Worm (Caenorhabditis elegans) whole organism, L4/young adult: ENCODE results near the gene hpl-2.
"Not testable (repeated sequence)": the region's sequence is repeated elsewhere in the genome, so short reads cannot be mapped to it uniquely, and the experiment has no call there.

Experiments used
- W03F9.2 ChIP-seq: fragments of 150-350 bp; optimal IDR thresholded peaks from 2 replicates; lab custom pipeline; 2014; ENCODE audit warnings: missing biosample characterization, missing genetic modification characterization
- dao-5 ChIP-seq: sonication (generic microtip); optimal IDR thresholded peaks from 2 replicates; lab custom pipeline; 2016; ENCODE audit warnings: missing genotype, missing genetic modification characterization, moderate library complexity, missing compliant biosample characterization
- him-1 ChIP-seq: sonication (generic microtip); optimal IDR thresholded peaks from 2 replicates; lab custom pipeline; 2016; ENCODE audit warnings: missing genotype, missing genetic modification reagents, missing genetic modification characterization, missing compliant biosample characterization

The hpl-2 gene

ce11 chrIII:10755480-10756066 lies at the start of gene hpl-2:
hpl-2 (minus strand) TSS chrIII:10755530.
- TF ChIP-seq dao-5 (no peak), him-1 (tag; lab: Kevin White, UChicago) (no peak), W03F9.2 (tag; lab: Kevin White, UChicago) (no peak)

DNA sequence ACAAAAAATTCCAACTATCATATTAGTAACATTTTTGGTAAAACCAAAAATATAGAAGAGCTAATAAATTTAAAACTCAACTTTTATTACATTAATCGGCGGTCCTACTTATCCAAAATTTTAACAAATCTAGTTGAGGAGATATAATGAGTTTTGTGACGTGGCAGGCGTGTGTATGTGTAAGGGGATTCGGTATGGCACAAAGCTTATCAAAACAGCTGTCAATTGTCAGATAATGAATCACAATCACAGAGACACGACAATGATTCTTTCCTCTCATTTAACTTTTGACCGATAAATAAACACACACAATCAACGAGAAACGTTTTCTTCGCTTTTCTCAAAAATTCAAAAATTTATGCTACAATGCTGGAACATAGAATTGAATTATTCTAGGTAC lies 46.7 kb upstream of the hpl-2 start, which contains the start of gene K11D9.3:
TSS of gene K11D9.3 (minus strand) at position 181 of the 400 bp plus-strand sequence.
- TF ChIP-seq dao-5 = no peak
- no peak for TF ChIP-seq him-1 (tag; lab: Kevin White, UChicago)
- no peak for TF ChIP-seq W03F9.2 (tag; lab: Kevin White, UChicago)

- TF ChIP-seq dao-5 (no peak), him-1 (tag; lab: Kevin White, UChicago) (no peak)
Measured at ce11 chrIII:10794049-10794448, 38.7 kb upstream of the hpl-2 start, which contains the start of gene clec-163. clec-163 (plus strand) TSS chrIII:10794349.

DNA sequence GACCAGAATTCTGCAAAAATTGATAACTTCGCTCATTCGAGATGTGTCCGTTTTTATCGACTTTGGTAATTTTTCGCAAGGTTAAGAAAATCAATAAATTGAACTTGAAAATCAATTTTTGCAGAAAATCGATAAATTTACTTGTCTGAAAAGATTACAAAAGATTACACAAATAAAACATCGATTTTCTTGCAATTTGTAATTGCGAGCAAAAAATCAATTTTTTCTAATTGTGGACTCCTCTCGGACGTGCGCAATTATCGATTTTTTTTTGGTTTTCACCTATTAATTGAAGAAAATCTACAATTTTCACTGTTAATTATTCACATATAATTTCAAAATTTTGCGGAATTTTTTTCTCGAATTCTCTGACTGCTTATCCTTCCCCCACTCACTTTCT lies 35.9 kb upstream of the hpl-2 start:
- TF ChIP-seq W03F9.2 (tag; lab: Kevin White, UChicago) (no peak), dao-5 (no peak), him-1 (tag; lab: Kevin White, UChicago) (no peak)

- TF ChIP-seq dao-5 = no peak
- no peak for TF ChIP-seq W03F9.2 (tag; lab: Kevin White, UChicago)
- no peak for TF ChIP-seq him-1 (tag; lab: Kevin White, UChicago)
Measured at ce11 chrIII:10783052-10783451, 27.7 kb upstream of the hpl-2 start.

DNA sequence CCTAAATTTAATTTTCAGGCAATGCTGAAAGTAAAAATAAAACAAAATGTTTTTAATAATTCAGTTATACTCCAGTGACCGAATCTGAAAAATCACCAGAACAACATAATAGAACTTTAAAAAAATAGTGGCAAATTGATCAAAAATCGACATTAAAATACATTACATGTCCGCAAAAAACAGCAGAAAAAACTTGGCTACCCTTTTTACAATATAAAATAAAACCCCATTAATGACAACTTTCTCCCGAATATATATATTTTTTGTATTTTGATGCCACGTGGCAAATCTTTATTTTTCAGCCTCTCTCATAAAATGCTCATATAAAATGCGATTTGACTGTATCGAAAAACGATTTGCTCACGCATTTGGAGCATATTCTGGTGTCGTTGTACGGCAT lies 26.2 kb upstream of the hpl-2 start, which contains the start of gene ptr-19:
TSS of gene ptr-19 (plus strand) at position 301 of the 400 bp plus-strand sequence.
- TF ChIP-seq W03F9.2 (tag; lab: Kevin White, UChicago) (no peak), him-1 (tag; lab: Kevin White, UChicago) (no peak), dao-5 (no peak)

ce11 chrIII:10769693-10770092 lies 14.4 kb upstream of the hpl-2 start:
- TF ChIP-seq W03F9.2 (tag; lab: Kevin White, UChicago) (no peak), him-1 (tag; lab: Kevin White, UChicago) (no peak), dao-5 (no peak)

- TF ChIP-seq him-1 (tag; lab: Kevin White, UChicago) (no peak), W03F9.2 (tag; lab: Kevin White, UChicago) (no peak), dao-5 (no peak)
Measured at ce11 chrIII:10763032-10763431, 7.7 kb upstream of the hpl-2 start, which contains the start of gene dpy-28. dpy-28 (plus strand) TSS chrIII:10763131.

DNA sequence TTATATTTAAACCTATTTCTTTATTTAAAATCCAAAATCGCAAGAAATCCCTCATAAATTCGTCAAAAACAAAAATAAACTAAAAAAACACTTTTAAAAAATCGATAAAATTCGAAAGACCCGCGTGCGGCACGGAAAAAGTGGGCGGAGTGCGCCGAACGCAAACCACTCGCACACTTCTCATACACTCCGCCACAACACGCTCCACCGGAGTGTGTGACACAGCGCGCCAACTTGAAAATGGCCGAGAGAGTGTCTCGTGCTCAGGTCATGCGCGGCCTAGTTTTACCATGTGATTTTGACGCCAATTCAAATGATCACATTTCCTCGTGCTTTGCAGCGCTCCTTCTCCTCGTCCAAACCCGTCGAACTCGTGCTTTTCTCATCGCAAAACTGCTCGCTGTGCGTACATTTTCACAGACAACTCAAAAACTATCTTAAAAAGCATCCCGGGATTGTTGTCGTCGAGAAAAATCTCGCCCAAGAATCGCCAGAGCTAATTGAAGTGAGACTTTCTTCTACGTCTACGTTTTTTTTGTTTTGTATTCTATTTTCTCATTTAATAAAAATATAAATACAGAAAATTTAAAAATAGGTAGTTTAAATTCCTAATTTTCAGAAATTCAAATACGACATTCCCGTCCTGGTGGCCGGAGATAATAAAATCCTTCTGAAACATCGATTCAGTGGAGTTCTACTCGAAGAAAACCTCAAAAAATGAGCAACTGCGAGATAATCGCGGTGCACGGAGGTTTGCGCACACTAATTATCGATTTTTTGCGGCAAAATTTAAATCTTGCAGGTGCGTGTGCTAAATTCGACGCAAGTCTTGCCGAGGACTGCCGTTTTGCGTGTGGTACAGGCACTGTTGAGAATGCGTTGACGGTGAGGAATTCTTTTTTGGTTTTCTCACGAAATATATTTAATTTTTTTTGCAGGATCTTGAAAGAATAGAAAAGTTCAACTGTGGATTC lies 4.0 kb upstream of the hpl-2 start, which contains the start of gene tasp-1:
TSS of gene tasp-1 (plus strand) at position 258 of the 974 bp plus-strand sequence.
- peak; percentile 99 for TF ChIP-seq W03F9.2 (tag; lab: Kevin White, UChicago)
- TF ChIP-seq him-1 (tag; lab: Kevin White, UChicago) = peak; percentile 99
- peak; percentile 89 for TF ChIP-seq dao-5

DNA sequence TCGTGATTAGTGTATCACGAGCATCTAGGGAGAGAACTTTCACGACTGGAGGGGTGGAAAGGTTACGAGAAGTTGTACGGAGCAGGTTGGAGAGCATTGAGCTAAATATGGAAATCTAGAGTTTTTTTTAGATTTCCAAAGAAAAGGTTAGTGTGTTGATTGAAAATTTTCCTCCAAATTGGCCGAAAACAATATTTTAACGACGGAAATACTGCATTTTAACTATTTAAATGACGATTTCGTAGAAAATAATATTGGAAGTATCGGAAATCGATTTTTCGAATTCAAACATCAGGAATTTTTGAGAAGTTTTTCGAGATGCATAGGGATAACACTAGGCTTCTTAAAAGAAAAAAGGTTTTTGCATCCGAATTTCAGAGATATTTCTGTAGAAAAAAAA lies 3.1 kb upstream of the hpl-2 start, which contains the start of gene K01G5.10:
TSS of gene K01G5.10 (minus strand) at position 101 of the 400 bp plus-strand sequence.
- no peak for TF ChIP-seq dao-5
- TF ChIP-seq W03F9.2 (tag; lab: Kevin White, UChicago) = no peak
- no peak for TF ChIP-seq him-1 (tag; lab: Kevin White, UChicago)

- no peak for TF ChIP-seq him-1 (tag; lab: Kevin White, UChicago)
- no peak for TF ChIP-seq dao-5
- no peak for TF ChIP-seq W03F9.2 (tag; lab: Kevin White, UChicago)
Measured at ce11 chrIII:10757540-10757939, 2.2 kb upstream of the hpl-2 start, which contains the start of gene rnf-113. rnf-113 (minus strand) TSS chrIII:10757640.

DNA sequence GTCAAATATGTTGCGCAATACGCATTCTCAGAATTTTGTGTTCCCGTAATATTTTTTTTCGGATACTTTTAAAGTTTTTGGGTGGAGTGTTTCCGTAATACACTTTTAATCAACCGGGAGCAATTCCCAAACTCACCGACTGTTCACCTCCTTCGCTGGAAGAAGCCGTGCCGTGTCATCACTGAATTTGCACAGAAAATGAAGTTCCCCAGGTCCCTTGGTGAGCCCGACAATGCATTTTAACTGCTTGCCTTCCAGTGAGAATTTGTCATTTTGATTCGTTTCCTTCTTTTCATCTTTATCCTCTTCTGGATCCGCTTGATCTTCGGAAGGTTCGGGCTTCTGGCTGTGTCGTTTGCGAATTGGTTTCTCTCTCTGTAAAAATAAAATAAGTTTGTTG lies 951 bp downstream of the hpl-2 start:
- no peak for TF ChIP-seq dao-5
- no peak for TF ChIP-seq him-1 (tag; lab: Kevin White, UChicago)
- TF ChIP-seq W03F9.2 (tag; lab: Kevin White, UChicago) = no peak

DNA sequence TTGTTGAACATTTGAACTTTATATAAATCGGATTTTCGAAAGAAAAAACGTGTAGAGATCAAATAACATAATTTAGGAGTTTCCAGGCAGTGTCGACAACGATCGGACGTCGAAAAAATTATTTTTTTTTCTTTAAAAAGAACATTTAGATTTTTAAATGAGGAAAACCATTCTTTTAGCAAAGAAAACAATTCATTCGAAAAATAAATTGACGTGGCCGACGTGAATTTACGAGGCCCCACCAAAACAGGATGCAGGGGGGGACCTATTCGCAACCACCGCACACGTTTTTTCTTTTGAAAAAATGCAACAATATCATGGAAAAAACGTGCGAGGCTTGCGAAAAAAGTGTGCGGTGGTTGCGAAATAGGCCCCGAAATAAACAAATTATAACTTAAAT lies 5.3 kb downstream of the hpl-2 start, which contains the start of gene enu-3.6:
TSS of gene enu-3.6 (plus strand) at position 392 of the 400 bp plus-strand sequence.
- TF ChIP-seq W03F9.2 (tag; lab: Kevin White, UChicago); dao-5; him-1 (tag; lab: Kevin White, UChicago): not testable (repeated sequence)
